Fruit fly (Drosophila melanogaster): ENCODE results near the gene Polr2J.

Polr2J gene

dm6 chr2L:17384331-17385220, 25.6 kb downstream of the Polr2J start, which contains the start of gene CLIP-190 (continued):
- TF ChIP-seq CG14860 (GFP tag; IDR thresholded peaks at IDR 0.05; ENCODE audit: partially characterized antibody), result peak; percentile 24; the same call in 2 of the 3 replicates
- TF ChIP-seq ems (GFP tag; optimal IDR thresholded peaks at IDR 0.05), result no peak
- TF ChIP-seq Lim3 (GFP tag; IDR thresholded peaks at IDR 0.05), result no peak
- peak; percentile 58 for TF ChIP-seq Dp (GFP tag; optimal IDR thresholded peaks at IDR 0.05)
- TF ChIP-seq tll (GFP tag; optimal IDR thresholded peaks at IDR 0.05), result no peak
- TF ChIP-seq CG6175 (GFP tag; IDR thresholded peaks at IDR 0.05), result no peak
- no peak for TF ChIP-seq E2f1 (GFP tag; IDR thresholded peaks at IDR 0.05)
- TF ChIP-seq Max (GFP tag; optimal IDR thresholded peaks at IDR 0.05), result no peak
- no peak for TF ChIP-seq so (GFP tag; IDR thresholded peaks at IDR 0.05)
- TF ChIP-seq mam (GFP tag; optimal IDR thresholded peaks at IDR 0.05), result peak; percentile 28
- TF ChIP-seq Scr (GFP tag; IDR thresholded peaks at IDR 0.05; ENCODE audit: partially characterized antibody), result peak; percentile 65
- TF ChIP-seq croc (GFP tag; conservative IDR thresholded peaks at IDR 0.05), result no peak
- peak; percentile 83 for TF ChIP-seq chinmo (GFP tag; IDR thresholded peaks at IDR 0.05; ENCODE audit: partially characterized antibody)
- TF ChIP-seq Med (GFP tag), result peak; percentile 78
- no peak for TF ChIP-seq kah (GFP tag; optimal IDR thresholded peaks at IDR 0.05)
- TF ChIP-seq gfzf (GFP tag; optimal IDR thresholded peaks at IDR 0.05), result peak; percentile 83
- no peak for TF ChIP-seq CG6689 (GFP tag; IDR thresholded peaks at IDR 0.05)
- TF ChIP-seq ATbp (GFP tag; optimal IDR thresholded peaks at IDR 0.05), result no peak
- no peak for TF ChIP-seq CG10462 (GFP tag; optimal IDR thresholded peaks at IDR 0.05)
- no peak for TF ChIP-seq vvl (GFP tag; IDR thresholded peaks at IDR 0.05)
- TF ChIP-seq Myb (GFP tag; optimal IDR thresholded peaks at IDR 0.05), result peak; percentile 2
- TF ChIP-seq CG16815 (GFP tag; optimal IDR thresholded peaks at IDR 0.05), result no peak
- TF ChIP-seq nerfin-1 (tag; optimal IDR thresholded peaks at IDR 0.05), result peak; percentile 93
- peak; percentile 93 for TF ChIP-seq Sry-δ (GFP tag; optimal IDR thresholded peaks at IDR 0.05)
- no peak for TF ChIP-seq twi (tag; optimal IDR thresholded peaks at IDR 0.05)
- TF ChIP-seq TFAM (GFP tag; optimal IDR thresholded peaks at IDR 0.05), result no peak
- TF ChIP-seq CG43689 (GFP tag; IDR thresholded peaks at IDR 0.05), result no peak
- TF ChIP-seq Doc2 (GFP tag; IDR thresholded peaks at IDR 0.05), result no peak
- peak; percentile 30 for TF ChIP-seq CG13624 (GFP tag; optimal IDR thresholded peaks at IDR 0.05)
- no peak for TF ChIP-seq CG10979 (tag; optimal IDR thresholded peaks at IDR 0.05)
- peak; percentile 53 for TF ChIP-seq CG1603 (tag; optimal IDR thresholded peaks at IDR 0.05)
- no peak for TF ChIP-seq CG32767 (GFP tag; IDR thresholded peaks at IDR 0.05)
- TF ChIP-seq MTF-1 (GFP tag; optimal IDR thresholded peaks at IDR 0.05; ENCODE audit: borderline replicate concordance), result no peak
- TF ChIP-seq tio (GFP tag; optimal IDR thresholded peaks at IDR 0.05), result no peak
- no peak for TF ChIP-seq tx (GFP tag; optimal IDR thresholded peaks at IDR 0.05)
- no peak for TF ChIP-seq CG34376 (GFP tag; optimal IDR thresholded peaks at IDR 0.05)
- TF ChIP-seq Fer1 (GFP tag; optimal IDR thresholded peaks at IDR 0.05), result no peak
- TF ChIP-seq sc (optimal IDR thresholded peaks at IDR 0.05), result no peak
- no peak for TF ChIP-seq sc (GFP tag; optimal IDR thresholded peaks at IDR 0.05)
- no peak for TF ChIP-seq CG8478 (optimal IDR thresholded peaks at IDR 0.05)
- TF ChIP-seq NK7.1 (GFP tag; optimal IDR thresholded peaks at IDR 0.05), result no peak
- peak; percentile 85 for TF ChIP-seq BEAF-32 (GFP tag; optimal IDR thresholded peaks at IDR 0.05)
- peak; percentile 78 for TF ChIP-seq Elba2 (GFP tag; optimal IDR thresholded peaks at IDR 0.05)
- no peak for TF ChIP-seq ewg (GFP tag; optimal IDR thresholded peaks at IDR 0.05)
- TF ChIP-seq Hmx (GFP tag; optimal IDR thresholded peaks at IDR 0.05), result no peak
- peak; percentile 1 for TF ChIP-seq E2f2 (GFP tag; IDR thresholded peaks at IDR 0.05)
- no peak for TF ChIP-seq Hey (tag; optimal IDR thresholded peaks at IDR 0.05)
- TF ChIP-seq lov (optimal IDR thresholded peaks at IDR 0.05), result no peak
- TF ChIP-seq lov (GFP tag; IDR thresholded peaks at IDR 0.05), result no peak
- TF ChIP-seq NC2α (GFP tag; optimal IDR thresholded peaks at IDR 0.05), result no peak
